Worm (Caenorhabditis elegans): ENCODE data around the gene Y51A2B.4.

DNA sequence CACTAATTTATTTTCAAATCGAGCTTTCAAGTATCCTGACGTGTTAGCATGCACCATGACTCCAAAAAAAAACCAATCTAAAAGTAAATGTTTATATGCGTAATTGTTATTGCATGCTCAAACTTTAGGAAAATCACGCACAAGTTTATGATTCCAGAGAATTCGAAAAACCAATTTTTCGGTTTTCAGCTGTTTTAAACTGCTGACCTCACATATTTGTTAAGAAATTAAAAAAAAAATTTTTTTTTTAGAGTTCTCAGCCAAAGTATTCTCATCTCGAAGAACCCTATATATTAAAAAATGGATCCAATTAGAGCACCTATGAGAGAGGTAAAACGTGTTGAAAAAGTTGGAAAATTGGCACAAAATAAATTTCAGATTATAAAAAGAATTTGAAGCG lies 14.8 kb downstream of the Y51A2B.4 start, which contains the start of gene Y51A2B.2:
- TF ChIP-seq Y75B8A.6 (GFP tag; IDR thresholded peaks at IDR 0.05) (no peak), attf-4 (tag; optimal IDR thresholded peaks at IDR 0.05) (no peak), lin-13 (GFP tag; optimal IDR thresholded peaks at IDR 0.05) (no peak), pha-4 (GFP tag; IDR thresholded peaks at IDR 0.05) (no peak), pha-4 (tag; optimal IDR thresholded peaks at IDR 0.05) (no peak), spr-1 (tag; optimal IDR thresholded peaks at IDR 0.05) (no peak), arid-1 (GFP tag; conservative IDR thresholded peaks at IDR 0.05) (no peak), ceh-62 (tag; optimal IDR thresholded peaks at IDR 0.05) (no peak), F10B5.3 (tag; optimal IDR thresholded peaks at IDR 0.05) (no peak), ceh-28 (tag; optimal IDR thresholded peaks at IDR 0.05) (no peak), nhr-237 (tag; optimal IDR thresholded peaks at IDR 0.05) (no peak), snpc-4 (tag; optimal IDR thresholded peaks at IDR 0.05) (no peak), ZK546.5 (tag; optimal IDR thresholded peaks at IDR 0.05) (no peak)
